Fruit fly (Drosophila melanogaster): ENCODE data around the gene CG32121.

dm6 chr3L:13435170-13435727 is 13.1 kb upstream of the CG32121 start, which contains the start of gene CG10713:
- TF ChIP-seq CG9705 (GFP tag; optimal IDR thresholded peaks at IDR 0.05) (no peak), Hr83 (GFP tag; optimal IDR thresholded peaks at IDR 0.05; ENCODE audit: poor library complexity, severe bottlenecking) (no peak), br (GFP tag; optimal IDR thresholded peaks at IDR 0.05) (no peak), Myc (optimal IDR thresholded peaks at IDR 0.05) (no peak), rgr (GFP tag; optimal IDR thresholded peaks at IDR 0.05) (no peak), CrebA (GFP tag; optimal IDR thresholded peaks at IDR 0.05; ENCODE audit: borderline replicate concordance) (no peak), woc (GFP tag; optimal IDR thresholded peaks at IDR 0.05) (no peak)
